Fruit fly (Drosophila melanogaster): ENCODE results near the gene CG3726.

dm6 chrX:5894529-5895487, 22.1 kb upstream of the CG3726 start:
- TF ChIP-seq CG11762 (GFP tag; optimal IDR thresholded peaks at IDR 0.05; ENCODE audit: insufficient read depth): no peak
- TF ChIP-seq CG11902 (GFP tag; optimal IDR thresholded peaks at IDR 0.05): no peak

Measured in whole organism, prepupa.